Worm (Caenorhabditis elegans): ENCODE results near the gene rha-2.

The rha-2 gene

DNA sequence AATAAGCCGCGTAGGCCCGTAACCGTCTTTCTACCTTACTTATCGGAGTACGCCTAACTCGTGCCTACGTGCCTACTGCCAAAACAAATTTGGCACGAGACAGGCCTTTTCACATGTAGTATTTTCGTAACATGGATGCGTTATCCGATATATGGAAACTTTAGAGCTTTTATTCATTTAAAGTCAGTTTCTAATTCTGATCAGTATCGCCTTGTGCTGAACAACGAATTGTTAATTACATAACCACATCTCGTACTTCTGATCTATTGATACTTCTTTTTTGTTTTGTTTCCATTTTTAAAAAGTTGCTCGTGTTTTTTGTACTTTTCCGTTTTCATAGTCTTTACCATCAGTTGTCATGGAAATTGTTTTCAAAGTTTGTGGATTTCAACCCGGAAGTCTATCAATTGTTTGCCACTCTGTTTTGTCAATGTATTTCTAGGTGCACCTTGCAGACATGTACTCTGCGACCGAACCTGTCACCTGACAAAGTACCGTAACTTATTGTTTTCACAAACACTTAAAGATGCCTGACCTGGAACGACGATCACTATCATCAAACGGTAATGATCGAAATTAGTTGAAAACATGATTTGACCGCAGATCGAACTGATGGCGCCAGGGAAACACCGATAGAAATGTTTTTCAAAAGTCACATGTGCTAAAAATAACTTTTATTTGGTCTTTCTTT lies 43.5 kb upstream of the rha-2 start:
- TF ChIP-seq lin-15B (tag; optimal IDR thresholded peaks at IDR 0.05) (no peak), pqm-1 (tag; optimal IDR thresholded peaks at IDR 0.05) (no peak), ceh-9 (tag; optimal IDR thresholded peaks at IDR 0.05) (no peak), nhr-11 (tag; optimal IDR thresholded peaks at IDR 0.05) (no peak), ama-1 (optimal IDR thresholded peaks at IDR 0.05) (no peak), ZK546.5 (tag; optimal IDR thresholded peaks at IDR 0.05) (no peak), nhr-25 (tag; optimal IDR thresholded peaks at IDR 0.05) (no peak), nhr-237 (tag; optimal IDR thresholded peaks at IDR 0.05) (no peak), zag-1 (tag; optimal IDR thresholded peaks at IDR 0.05) (no peak), lin-39 (tag; optimal IDR thresholded peaks at IDR 0.05) (no peak), unc-39 (tag; optimal IDR thresholded peaks at IDR 0.05) (no peak)

ce11 chrIII:8656957-8657356 lies 42.6 kb upstream of the rha-2 start:
- TF ChIP-seq sea-2 (GFP tag; optimal IDR thresholded peaks at IDR 0.05) (no peak), nhr-237 (tag; optimal IDR thresholded peaks at IDR 0.05) (no peak), aly-2 (tag; optimal IDR thresholded peaks at IDR 0.05) (no peak), mdl-1 (tag; optimal IDR thresholded peaks at IDR 0.05) (no peak), nhr-12 (tag; optimal IDR thresholded peaks at IDR 0.05) (no peak), elt-3 (tag; optimal IDR thresholded peaks at IDR 0.05) (no peak), ceh-82 (tag; optimal IDR thresholded peaks at IDR 0.05) (no peak), lin-15B (tag; optimal IDR thresholded peaks at IDR 0.05) (no peak), ztf-11 (tag; optimal IDR thresholded peaks at IDR 0.05) (no peak), eor-1 (tag; optimal IDR thresholded peaks at IDR 0.05) (no peak), jun-1 (tag; optimal IDR thresholded peaks at IDR 0.05) (peak; percentile 75), nfya-1 (tag; optimal IDR thresholded peaks at IDR 0.05; ENCODE audit: insufficient read depth) (no peak), hmg-11 (tag; optimal IDR thresholded peaks at IDR 0.05) (no peak), ceh-9 (tag; optimal IDR thresholded peaks at IDR 0.05) (no peak), egl-27 (tag; optimal IDR thresholded peaks at IDR 0.05) (no peak), nhr-67 (tag; optimal IDR thresholded peaks at IDR 0.05) (no peak), nhr-28 (tag; optimal IDR thresholded peaks at IDR 0.05) (no peak), pqm-1 (tag; optimal IDR thresholded peaks at IDR 0.05) (peak; percentile 99), nhr-11 (tag; optimal IDR thresholded peaks at IDR 0.05) (no peak), pha-4 (tag; optimal IDR thresholded peaks at IDR 0.05) (peak; percentile 70), ceh-16 (tag; optimal IDR thresholded peaks at IDR 0.05) (no peak), elt-1 (tag; optimal IDR thresholded peaks at IDR 0.05) (no peak), unc-62 (GFP tag; optimal IDR thresholded peaks at IDR 0.05) (no peak), nhr-77 (tag; optimal IDR thresholded peaks at IDR 0.05) (no peak), ztf-4 (tag; optimal IDR thresholded peaks at IDR 0.05) (no peak), skn-1 (tag; optimal IDR thresholded peaks at IDR 0.05) (peak; percentile 48), fkh-10 (GFP tag; optimal IDR thresholded peaks at IDR 0.05) (no peak), egl-5 (tag; optimal IDR thresholded peaks at IDR 0.05) (no peak), ama-1 (optimal IDR thresholded peaks at IDR 0.05) (no peak), elt-2 (tag; optimal IDR thresholded peaks at IDR 0.05) (peak; percentile 98), mml-1 (tag; optimal IDR thresholded peaks at IDR 0.05) (no peak), lin-39 (tag; optimal IDR thresholded peaks at IDR 0.05) (no peak), unc-39 (tag; optimal IDR thresholded peaks at IDR 0.05) (no peak), fos-1 (tag; optimal IDR thresholded peaks at IDR 0.05) (no peak), nhr-25 (tag; optimal IDR thresholded peaks at IDR 0.05) (no peak), fkh-2 (tag; optimal IDR thresholded peaks at IDR 0.05) (no peak)

- TF ChIP-seq mdl-1 (tag; optimal IDR thresholded peaks at IDR 0.05): no peak
- TF ChIP-seq jun-1 (tag; optimal IDR thresholded peaks at IDR 0.05): no peak
- no peak for TF ChIP-seq daf-12 (tag; optimal IDR thresholded peaks at IDR 0.05)
- TF ChIP-seq lsy-12 (tag; optimal IDR thresholded peaks at IDR 0.05): no peak
- TF ChIP-seq nhr-23 (tag; optimal IDR thresholded peaks at IDR 0.05): no peak
Observed at ce11 chrIII:8656055-8656454, 41.7 kb upstream of the rha-2 start.

All from whole organism, L3 larva.